Worm (Caenorhabditis elegans) whole organism, L4/young adult: Measurements from ENCODE around the gene F25E5.1.

Source experiments
- W03F9.2 ChIP-seq: fragments of 150-350 bp; optimal IDR thresholded peaks from 2 replicates; lab custom pipeline; 2014; ENCODE audit warnings: missing biosample characterization, missing genetic modification characterization
- him-1 ChIP-seq: sonication (generic microtip); optimal IDR thresholded peaks from 2 replicates; lab custom pipeline; 2016; ENCODE audit warnings: missing genotype, missing genetic modification reagents, missing genetic modification characterization, missing compliant biosample characterization

DNA sequence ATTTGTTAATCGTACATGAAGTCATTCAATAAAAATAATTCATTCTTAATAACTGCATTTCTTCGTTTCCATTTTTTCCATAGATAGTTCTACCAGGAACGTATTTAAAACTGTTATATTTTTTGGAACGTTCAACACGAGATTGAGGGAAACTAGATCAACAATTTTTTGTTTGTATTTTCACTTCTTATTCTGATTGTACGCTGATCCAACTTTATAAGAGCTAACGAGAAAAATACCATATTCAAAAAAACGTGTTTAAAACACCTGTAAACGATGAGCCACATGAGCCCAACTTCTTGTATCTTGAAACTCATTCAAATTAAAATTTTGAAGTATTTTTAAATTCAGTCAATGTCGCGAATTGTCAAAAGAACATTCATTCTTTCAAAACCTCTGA is 49.1 kb upstream of the F25E5.1 start:
- no peak for TF ChIP-seq W03F9.2
- no peak for TF ChIP-seq him-1 (tag; lab: Kevin White, UChicago)
